Fruit fly (Drosophila melanogaster) Kc167 (cell line): ENCODE measurements around the gene snRNP-U1-C.

Experiments used
- Myc ChIP-seq: fragments of >200 bp; optimal IDR thresholded peaks from 2 replicates; lab custom pipeline; 2017; ENCODE audit warnings: missing external identifiers
- Sin3A ChIP-seq: fragments of >200 bp; optimal IDR thresholded peaks from 2 replicates; lab custom pipeline; 2018; ENCODE audit warnings: missing external identifiers
- h ChIP-seq: fragments of >200 bp; optimal IDR thresholded peaks from 3 replicates; lab custom pipeline; 2018; ENCODE audit warnings: missing external identifiers
- insv ChIP-seq: fragments of >200 bp; optimal IDR thresholded peaks from 3 replicates; lab custom pipeline; 2018; ENCODE audit warnings: missing external identifiers
- psq ChIP-seq: fragments of >200 bp; optimal IDR thresholded peaks from 2 replicates; lab custom pipeline; 2017; ENCODE audit warnings: missing external identifiers
- ttk ChIP-seq: sonication (Bioruptor generic); optimal IDR thresholded peaks from 2 replicates; lab custom pipeline; 2017; ENCODE audit warnings: missing external identifiers

- no peak for TF ChIP-seq insv (lab: Kevin White, UChicago)
- no peak for TF ChIP-seq psq (lab: Kevin White, UChicago)
- TF ChIP-seq Sin3A (lab: Kevin White, UChicago) = no peak
- no peak for TF ChIP-seq h
- no peak for TF ChIP-seq ttk (lab: Kevin White, UChicago)
- no peak for TF ChIP-seq Myc
Observed at dm6 chr3R:18995556-18996272, 12.3 kb upstream of the snRNP-U1-C start.
